Worm (Caenorhabditis elegans) whole organism, L4 larva: ENCODE measurements around the gene K11H12.9.
A peak's percentile ranks its signal among the peaks of the same experiment; 100 is the strongest.

Experiments used
- D1046.2 ChIP-seq: fragments of 200-800 bp; sonication (Bioruptor generic); IDR thresholded peaks from 2 replicates; pipeline ENCODE4 v1.3.6; 2022; ENCODE audit warnings: missing genetic modification characterization, missing compliant biosample characterization
- F10B5.3 ChIP-seq: sonication (generic microtip); optimal IDR thresholded peaks from 2 replicates; lab custom pipeline; 2016; ENCODE audit warnings: mild to moderate bottlenecking, missing genetic modification characterization, missing compliant biosample characterization
- F37D6.2 ChIP-seq: sonication (generic microtip); optimal IDR thresholded peaks from 2 replicates; lab custom pipeline; 2016; ENCODE audit warnings: mild to moderate bottlenecking, missing genetic modification characterization, missing compliant biosample characterization
- F44E2.7 ChIP-seq: fragments of 200-800 bp; sonication (Bioruptor generic); IDR thresholded peaks from 2 replicates; pipeline ENCODE4 v2.1.2; 2022; ENCODE audit warnings: missing genetic modification characterization, missing compliant biosample characterization
- F49E8.2 ChIP-seq: sonication (generic microtip); optimal IDR thresholded peaks from 2 replicates; lab custom pipeline; 2016; ENCODE audit warnings: missing compliant biosample characterization, mild to moderate bottlenecking, missing genetic modification characterization, borderline replicate concordance
- Y5F2A.4 ChIP-seq: fragments of 200-800 bp; sonication (Bioruptor generic); optimal IDR thresholded peaks from 2 replicates; lab custom pipeline; 2018; ENCODE audit warnings: mild to moderate bottlenecking, missing genetic modification characterization, missing compliant biosample characterization
- ZK546.5 ChIP-seq, 2 experiments: sonication (generic microtip); optimal IDR thresholded peaks; 2 replicates each; lab custom pipeline; 2017; ENCODE audit warnings: missing biosample characterization in 2 of 2, missing genetic modification characterization in 2 of 2
- attf-4 ChIP-seq: sonication (generic microtip); optimal IDR thresholded peaks from 3 replicates; lab custom pipeline; 2017; ENCODE audit warnings: missing biosample characterization, missing genetic modification characterization
- ceh-20 ChIP-seq: fragments of 200-800 bp; sonication (Bioruptor generic); IDR thresholded peaks from 2 replicates; pipeline ENCODE4 v1.3.6; 2022; ENCODE audit warnings: missing genetic modification reagents, missing genetic modification characterization, missing compliant biosample characterization
- ceh-32 ChIP-seq: sonication (generic microtip); optimal IDR thresholded peaks from 2 replicates; lab custom pipeline; 2016; ENCODE audit warnings: mild to moderate bottlenecking, missing genetic modification characterization, missing compliant biosample characterization; ENCODE audit not compliant: poor library complexity
- ceh-82 ChIP-seq: sonication (generic microtip); optimal IDR thresholded peaks from 2 replicates; lab custom pipeline; 2017; ENCODE audit warnings: missing biosample characterization, missing genetic modification characterization
- cey-2 ChIP-seq: sonication (generic microtip); optimal IDR thresholded peaks from 3 replicates; lab custom pipeline; 2017; ENCODE audit warnings: missing genetic modification characterization, mild to moderate bottlenecking, missing compliant biosample characterization, antibody characterized with exemption, borderline replicate concordance; ENCODE audit not compliant: insufficient read depth
- daf-16 ChIP-seq, 3 experiments: sonication (generic microtip); optimal IDR thresholded peaks; 2 replicates each; lab custom pipeline; 2016 to 2017; ENCODE audit warnings: missing genetic modification characterization in 3 of 3, missing genetic modification reagents in 3 of 3, mild to moderate bottlenecking in 2 of 3, missing compliant biosample characterization in 2 of 3, missing biosample characterization in 1 of 3, moderate library complexity in 1 of 3
- daf-8 ChIP-seq: fragments of 200-800 bp; sonication (Bioruptor generic); IDR thresholded peaks from 2 replicates; pipeline ENCODE4 v1.3.6; 2022; ENCODE audit warnings: missing genetic modification characterization, missing compliant biosample characterization
- dpl-1 ChIP-seq: fragments of 150-350 bp; optimal IDR thresholded peaks from 2 replicates; lab custom pipeline; 2014; ENCODE audit warnings: missing biosample characterization, missing genetic modification reagents, missing genetic modification characterization
- egl-43 ChIP-seq: fragments of 200-800 bp; sonication (Bioruptor generic); IDR thresholded peaks from 2 replicates; pipeline ENCODE4 v1.3.6; 2022; ENCODE audit warnings: missing genetic modification reagents, missing genetic modification characterization, missing compliant biosample characterization
- hlh-11 ChIP-seq: fragments of 200-800 bp; sonication (Bioruptor generic); optimal IDR thresholded peaks from 2 replicates; lab custom pipeline; 2018; ENCODE audit warnings: mild to moderate bottlenecking, missing genetic modification characterization, missing compliant biosample characterization
- hlh-30 ChIP-seq: sonication (generic microtip); optimal IDR thresholded peaks from 2 replicates; lab custom pipeline; 2017; ENCODE audit warnings: antibody characterized with exemption, mild to moderate bottlenecking, missing genetic modification characterization, missing compliant biosample characterization; ENCODE audit not compliant: insufficient read depth
- hmg-1.1 ChIP-seq: fragments of 200-800 bp; sonication (Bioruptor generic); IDR thresholded peaks from 2 replicates; pipeline ENCODE4 v1.3.6; 2022; ENCODE audit warnings: missing genetic modification reagents, missing genetic modification characterization, missing compliant biosample characterization
- lin-1 ChIP-seq: fragments of 200-800 bp; sonication (Bioruptor generic); IDR thresholded peaks from 2 replicates; pipeline ENCODE4 v1.3.6; 2022; ENCODE audit warnings: missing genetic modification reagents, missing genetic modification characterization, missing compliant biosample characterization
- lsy-2 ChIP-seq, 2 experiments: fragments of 150-350 bp in 1 of 2; sonication (generic microtip) in 1 of 2; optimal IDR thresholded peaks; 2 replicates each; lab custom pipeline; 2014 to 2017; ENCODE audit warnings: missing biosample characterization in 2 of 2, missing genetic modification characterization in 2 of 2
- mdt-29 ChIP-seq: fragments of 200-800 bp; sonication (Bioruptor generic); IDR thresholded peaks from 2 replicates; pipeline ENCODE4 v1.3.6; 2022; ENCODE audit warnings: missing genetic modification reagents, missing genetic modification characterization, missing compliant biosample characterization
- mep-1 ChIP-seq: fragments of 150-350 bp; sonication (generic microtip); optimal IDR thresholded peaks from 3 replicates; lab custom pipeline; 2014; ENCODE audit warnings: missing biosample characterization, missing genetic modification characterization
- mes-2 ChIP-seq: sonication (generic microtip); optimal IDR thresholded peaks from 2 replicates; lab custom pipeline; 2016; ENCODE audit warnings: missing genotype, mild to moderate bottlenecking, missing genetic modification characterization, missing compliant biosample characterization; ENCODE audit not compliant: poor library complexity, severe bottlenecking
- nhr-102 ChIP-seq: sonication (generic microtip); optimal IDR thresholded peaks from 2 replicates; lab custom pipeline; 2016; ENCODE audit warnings: mild to moderate bottlenecking, missing genetic modification characterization, moderate library complexity, missing compliant biosample characterization
- nhr-111 ChIP-seq: fragments of 200-800 bp; sonication (Bioruptor generic); optimal IDR thresholded peaks from 2 replicates; lab custom pipeline; 2018; ENCODE audit warnings: mild to moderate bottlenecking, missing genetic modification characterization, missing compliant biosample characterization
- nhr-25 ChIP-seq: sonication (generic microtip); optimal IDR thresholded peaks from 2 replicates; lab custom pipeline; 2017; ENCODE audit warnings: missing genetic modification characterization, mild to moderate bottlenecking, missing compliant biosample characterization, antibody characterized with exemption, moderate library complexity, borderline replicate concordance; ENCODE audit not compliant: insufficient read depth
- nhr-28 ChIP-seq: fragments of 150-350 bp; optimal IDR thresholded peaks from 2 replicates; lab custom pipeline; 2014; ENCODE audit warnings: missing biosample characterization, missing genetic modification characterization
- nhr-48 ChIP-seq: sonication (generic microtip); optimal IDR thresholded peaks from 2 replicates; lab custom pipeline; 2016; ENCODE audit warnings: mild to moderate bottlenecking, missing genetic modification characterization, missing compliant biosample characterization
- nhr-6 ChIP-seq: fragments of 150-350 bp; optimal IDR thresholded peaks from 2 replicates; lab custom pipeline; 2014; ENCODE audit warnings: missing biosample characterization, missing genetic modification characterization
- pqm-1 ChIP-seq: sonication (generic microtip); optimal IDR thresholded peaks from 2 replicates; lab custom pipeline; 2017; ENCODE audit warnings: missing biosample characterization, missing genetic modification characterization
- sdz-12 ChIP-seq: fragments of 200-800 bp; sonication (Bioruptor generic); optimal IDR thresholded peaks from 2 replicates; lab custom pipeline; 2018; ENCODE audit warnings: mild to moderate bottlenecking, missing genetic modification characterization, missing compliant biosample characterization
- snpc-4 ChIP-seq: fragments of 150-350 bp; optimal IDR thresholded peaks from 2 replicates; lab custom pipeline; 2014; ENCODE audit warnings: missing biosample characterization, missing genetic modification characterization
- spr-3 ChIP-seq: fragments of 200-800 bp; sonication (Bioruptor generic); optimal IDR thresholded peaks from 2 replicates; lab custom pipeline; 2018; ENCODE audit warnings: mild to moderate bottlenecking, missing genetic modification characterization, missing compliant biosample characterization
- tra-1 ChIP-seq: fragments of 200-800 bp; sonication (Bioruptor generic); IDR thresholded peaks from 2 replicates; pipeline ENCODE4 v1.3.6; 2022; ENCODE audit warnings: missing genetic modification reagents, missing genetic modification characterization, missing compliant biosample characterization
- unc-62 ChIP-seq, 3 experiments: fragments of 150-350 bp in 1 of 3; sonication (generic microtip); optimal IDR thresholded peaks in 2 of 3; peaks in 1 of 3; 1 replicate in 1 of 3; 2 replicates in 2 of 3; lab custom pipeline; 2014 to 2017; ENCODE audit warnings: missing biosample characterization in 3 of 3, missing genetic modification characterization in 3 of 3, missing genetic modification reagents in 3 of 3, missing genotype in 1 of 3
- vab-7 ChIP-seq: fragments of 200-800 bp; sonication (Bioruptor generic); IDR thresholded peaks from 2 replicates; pipeline ENCODE4 v1.3.6; 2022; ENCODE audit warnings: missing genetic modification reagents, missing genetic modification characterization, missing compliant biosample characterization
- zfp-2 ChIP-seq: sonication (generic microtip); optimal IDR thresholded peaks from 2 replicates; lab custom pipeline; 2016; ENCODE audit warnings: mild to moderate bottlenecking, missing genetic modification characterization, missing compliant biosample characterization
- zfp-3 ChIP-seq: fragments of 200-800 bp; sonication (Bioruptor generic); conservative IDR thresholded peaks from 2 replicates; pipeline ENCODE4 v1.3.6; 2022; ENCODE audit warnings: missing genetic modification reagents, missing genetic modification characterization, missing compliant biosample characterization
- ztf-7 ChIP-seq: fragments of 150-350 bp; optimal IDR thresholded peaks from 2 replicates; lab custom pipeline; 2014; ENCODE audit warnings: missing biosample characterization, missing genetic modification characterization

The K11H12.9 gene

DNA sequence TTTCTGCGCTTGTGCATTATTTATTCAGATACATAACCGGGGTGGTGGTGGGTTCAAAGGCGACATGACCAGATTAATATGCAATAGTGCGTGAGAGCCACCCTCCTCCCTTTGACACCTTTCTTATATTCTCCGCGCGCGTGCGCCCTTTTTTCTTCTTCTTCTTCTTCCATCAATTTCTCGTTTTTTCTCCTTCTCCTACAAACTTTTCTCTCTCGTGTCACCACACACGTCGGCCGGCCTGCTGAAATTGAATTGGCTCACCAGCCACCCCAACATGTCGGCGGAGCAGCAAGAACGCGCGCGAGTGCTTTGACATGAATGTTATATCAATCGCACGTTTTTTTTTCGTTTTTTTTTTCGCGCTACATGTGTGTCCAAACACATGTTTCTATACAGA, 10.1 kb downstream of the K11H12.9 start (continued):
- TF ChIP-seq lsy-2 (tag; optimal IDR thresholded peaks at IDR 0.05; lab: Kevin White, UChicago): peak in 1 of 2 experiments; percentile 31
- TF ChIP-seq hlh-30 (tag; lab: Kevin White, UChicago): peak; percentile 15
- TF ChIP-seq, all 104 proteins: peak for 5

DNA sequence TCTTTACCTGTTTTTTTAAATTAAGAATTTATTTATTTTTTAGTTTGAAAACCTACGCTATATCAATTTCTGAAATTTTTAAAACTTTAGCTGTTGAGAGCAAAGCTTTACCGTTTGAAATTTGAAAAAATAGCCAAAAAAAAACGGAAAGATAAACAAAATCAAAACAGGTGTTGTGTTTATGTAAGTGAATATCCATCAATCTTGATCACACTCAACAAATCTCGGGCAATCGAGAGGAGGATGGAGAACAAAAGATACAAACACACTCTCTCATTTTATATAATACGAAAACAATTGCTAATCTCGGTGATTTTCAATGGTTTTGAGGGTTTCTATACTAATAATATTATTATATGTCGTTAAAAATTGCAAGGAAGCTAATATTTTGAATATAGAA, 12.2 kb downstream of the K11H12.9 start:
- TF ChIP-seq unc-62 (GFP tag; optimal IDR thresholded peaks at IDR 0.05 in 1 of 2; lab: Kevin White, UChicago) (peak in 1 of 2 experiments; percentile 75), unc-62 (tag; optimal IDR thresholded peaks at IDR 0.05; lab: Kevin White, UChicago) (no peak), cey-2 (no peak), daf-16 (GFP tag; optimal IDR thresholded peaks at IDR 0.05; lab: Kevin White, UChicago) (peak in 1 of 2 experiments; percentile 54), daf-16 (tag; optimal IDR thresholded peaks at IDR 0.05; lab: Kevin White, UChicago) (no peak)

DNA sequence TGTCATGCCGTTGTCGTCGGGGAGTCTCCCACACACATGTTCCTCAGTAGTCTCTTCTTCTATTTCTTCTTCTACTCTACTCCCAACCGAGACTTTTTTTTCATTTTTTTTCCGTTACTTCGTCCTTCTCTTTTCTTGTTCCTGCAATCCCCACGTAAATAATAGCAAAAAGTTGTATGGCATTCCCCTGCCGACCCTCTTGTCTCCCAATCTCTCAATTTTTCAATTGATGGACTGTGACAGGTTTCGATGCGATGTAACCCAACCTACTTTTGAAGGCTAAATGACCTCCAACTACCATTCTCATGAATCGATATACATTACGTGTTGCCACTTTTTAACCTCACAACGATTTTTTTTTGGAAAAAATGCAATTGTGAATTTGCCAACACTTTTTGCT, 14.7 kb downstream of the K11H12.9 start:
- TF ChIP-seq zfp-2 (tag; lab: Kevin White, UChicago) (no peak), snpc-4 (tag; lab: Kevin White, UChicago) (no peak), mdt-29 (no peak), hmg-1.1 (GFP tag; lab: Robert Waterston, UW) (0 out of 2 replicates have a peak, but pooled peaks have one; percentile 4), ceh-32 (tag; lab: Kevin White, UChicago) (no peak), mes-2 (no peak), daf-16 (GFP tag; optimal IDR thresholded peaks at IDR 0.05; lab: Kevin White, UChicago) (no peak), daf-16 (tag; optimal IDR thresholded peaks at IDR 0.05; lab: Kevin White, UChicago) (no peak), tra-1 (GFP tag; lab: Robert Waterston, UW) (0 out of 2 replicates have a peak, but pooled peaks have one; percentile 32), unc-62 (GFP tag; optimal IDR thresholded peaks at IDR 0.05 in 1 of 2; lab: Kevin White, UChicago) (peak in 1 of 2 experiments; percentile 69), unc-62 (tag; optimal IDR thresholded peaks at IDR 0.05; lab: Kevin White, UChicago) (no peak), F49E8.2 (tag; lab: Kevin White, UChicago) (no peak), Y5F2A.4 (GFP tag; lab: Kevin White, UChicago) (no peak), ztf-7 (tag; lab: Kevin White, UChicago) (no peak), nhr-25 (tag; lab: Kevin White, UChicago) (peak; percentile 12), nhr-48 (tag; lab: Kevin White, UChicago) (no peak), hlh-11 (no peak), sdz-12 (no peak), vab-7 (GFP tag; lab: Robert Waterston, UW) (no peak), dpl-1 (no peak), hlh-30 (tag; lab: Kevin White, UChicago) (no peak), attf-4 (tag; lab: Kevin White, UChicago) (no peak), zfp-3 (GFP tag; lab: Robert Waterston, UW) (no peak), F44E2.7 (GFP tag; lab: Robert Waterston, UW) (no peak), pqm-1 (tag; lab: Kevin White, UChicago) (no peak), ceh-20 (peak; percentile 60), nhr-111 (GFP tag; lab: Kevin White, UChicago) (no peak), nhr-28 (tag; lab: Kevin White, UChicago) (peak; percentile 21), lsy-2 (tag; optimal IDR thresholded peaks at IDR 0.05; lab: Kevin White, UChicago) (peak in 1 of 2 experiments; percentile 25), D1046.2 (GFP tag; lab: Robert Waterston, UW) (no peak), ceh-82 (no peak), F37D6.2 (tag; lab: Kevin White, UChicago) (no peak), mep-1 (tag; lab: Kevin White, UChicago) (peak; percentile 57)

DNA sequence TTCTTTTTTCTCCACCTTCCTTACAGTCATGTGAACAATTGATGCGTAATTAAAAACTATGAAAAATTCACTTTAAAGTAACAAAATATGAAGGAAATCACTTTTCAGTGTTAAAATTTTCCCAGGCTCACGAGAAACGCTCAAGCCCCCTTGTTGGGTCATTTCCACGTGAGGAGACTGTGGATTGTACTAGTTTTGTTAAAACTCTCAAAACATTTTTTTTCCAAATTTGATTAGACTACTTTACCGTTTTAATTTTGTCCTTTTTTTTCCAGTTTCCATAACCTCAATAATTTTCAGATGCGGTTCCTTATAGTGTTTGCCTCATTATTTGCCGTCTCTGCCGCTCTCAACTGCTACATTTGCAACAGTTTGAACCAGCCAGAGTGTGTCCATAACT, 15.8 kb downstream of the K11H12.9 start, which contains the start of gene K11H12.7:
TSS of gene K11H12.7 (plus strand) at position 301 of the 400 bp plus-strand sequence.
- TF ChIP-seq ZK546.5 (tag; optimal IDR thresholded peaks at IDR 0.05; lab: Kevin White, UChicago): no peak
- no peak for TF ChIP-seq lin-1 (GFP tag; lab: Robert Waterston, UW)
- TF ChIP-seq daf-8 (GFP tag; lab: Robert Waterston, UW): no peak
- TF ChIP-seq nhr-25 (tag; lab: Kevin White, UChicago): no peak
- TF ChIP-seq ceh-82: no peak
- no peak for TF ChIP-seq nhr-6 (tag; lab: Kevin White, UChicago)
- TF ChIP-seq F10B5.3 (tag; lab: Kevin White, UChicago): no peak
- no peak for TF ChIP-seq egl-43 (GFP tag; lab: Robert Waterston, UW)
- TF ChIP-seq mes-2: no peak
- no peak for TF ChIP-seq nhr-102 (tag; lab: Kevin White, UChicago)
- no peak for TF ChIP-seq spr-3 (GFP tag; lab: Kevin White, UChicago)
